Worm (Caenorhabditis elegans) whole organism, L2 larva: ENCODE data around the gene F57C12.6.

ENCODE experiments used
- blmp-1 ChIP-seq: sonication (generic microtip); optimal IDR thresholded peaks from 2 replicates; lab custom pipeline; 2017; ENCODE audit warnings: missing genetic modification characterization, mild to moderate bottlenecking, missing compliant biosample characterization, antibody characterized with exemption, moderate library complexity; ENCODE audit not compliant: insufficient read depth
- ceh-82 ChIP-seq: fragments of 150-350 bp; optimal IDR thresholded peaks from 2 replicates; lab custom pipeline; 2014; ENCODE audit warnings: missing biosample characterization, missing genetic modification characterization
- egl-27 ChIP-seq: sonication (generic microtip); optimal IDR thresholded peaks from 3 replicates; lab custom pipeline; 2017; ENCODE audit warnings: missing biosample characterization, missing genetic modification reagents, missing genetic modification characterization
- elt-1 ChIP-seq: fragments of 150-350 bp; optimal IDR thresholded peaks from 2 replicates; lab custom pipeline; 2014; ENCODE audit warnings: missing biosample characterization, missing genetic modification characterization
- fos-1 ChIP-seq: fragments of 150-350 bp; optimal IDR thresholded peaks from 2 replicates; lab custom pipeline; 2014; ENCODE audit warnings: missing biosample characterization, missing genetic modification characterization
- lin-39 ChIP-seq: fragments of 150-350 bp; optimal IDR thresholded peaks from 2 replicates; lab custom pipeline; 2014; ENCODE audit warnings: missing biosample characterization, missing genetic modification reagents, missing genetic modification characterization
- lsy-2 ChIP-seq, 2 experiments: fragments of 150-350 bp in 1 of 2; sonication (generic microtip) in 1 of 2; optimal IDR thresholded peaks; 2 replicates each; lab custom pipeline; 2014 to 2017; ENCODE audit warnings: missing biosample characterization in 2 of 2, missing genetic modification characterization in 2 of 2
- mab-5 ChIP-seq: fragments of 150-350 bp; optimal IDR thresholded peaks from 2 replicates; lab custom pipeline; 2014; ENCODE audit warnings: missing biosample characterization, missing genetic modification characterization
- mdl-1 ChIP-seq, 2 experiments: fragments of 150-350 bp in 1 of 2; sonication (generic microtip) in 1 of 2; optimal IDR thresholded peaks; 2 replicates each; lab custom pipeline; 2017; ENCODE audit warnings: missing biosample characterization in 2 of 2, missing genetic modification characterization in 2 of 2
- nhr-23 ChIP-seq: fragments of 150-350 bp; optimal IDR thresholded peaks from 2 replicates; lab custom pipeline; 2014; ENCODE audit warnings: missing biosample characterization, missing genetic modification reagents, missing genetic modification characterization
- peb-1 ChIP-seq: fragments of 150-350 bp; optimal IDR thresholded peaks from 2 replicates; lab custom pipeline; 2014; ENCODE audit warnings: missing biosample characterization, missing genetic modification characterization
- skn-1 ChIP-seq: sonication (generic microtip); optimal IDR thresholded peaks from 2 replicates; lab custom pipeline; 2017; ENCODE audit warnings: missing biosample characterization, missing genetic modification characterization
- unc-62 ChIP-seq: fragments of 150-350 bp; optimal IDR thresholded peaks from 2 replicates; lab custom pipeline; 2014; ENCODE audit warnings: missing biosample characterization, missing genetic modification reagents, missing genetic modification characterization
- ztf-4 ChIP-seq: fragments of 150-350 bp; optimal IDR thresholded peaks from 2 replicates; lab custom pipeline; 2014; ENCODE audit warnings: missing biosample characterization, missing genetic modification characterization

DNA sequence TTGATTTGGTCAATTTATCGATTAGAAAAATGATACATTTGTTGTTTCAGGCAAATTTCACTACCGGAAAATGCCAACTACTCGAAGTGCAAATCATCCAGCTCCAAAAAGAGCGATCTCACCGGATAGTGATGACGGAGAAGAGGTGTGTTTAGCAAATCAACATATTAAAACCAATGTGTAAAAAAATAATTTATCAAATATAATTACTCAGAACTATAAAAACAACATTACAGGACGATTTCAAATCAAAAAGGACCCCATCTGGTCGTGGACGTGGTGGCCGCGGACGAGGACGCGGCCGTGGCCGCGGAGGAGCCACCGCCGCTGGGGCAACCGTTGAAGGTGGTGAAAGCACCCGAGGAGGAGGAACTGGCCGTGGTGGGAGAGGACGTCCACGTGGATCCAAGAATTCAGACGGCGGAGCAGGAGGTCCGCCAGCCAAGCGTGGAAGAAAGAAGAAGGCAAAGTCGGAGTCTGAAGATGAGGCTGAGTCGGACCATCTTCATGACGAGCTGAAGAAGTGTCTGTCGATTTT lies 40.2 kb upstream of the F57C12.6 start, which contains the start of gene F13C5.2:
- TF ChIP-seq nhr-23 (tag; lab: Kevin White, UChicago) (no peak), egl-27 (tag; lab: Kevin White, UChicago) (no peak), ztf-4 (tag; lab: Kevin White, UChicago) (no peak), mab-5 (tag; lab: Kevin White, UChicago) (no peak), skn-1 (no peak), unc-62 (no peak), blmp-1 (tag; lab: Kevin White, UChicago) (no peak), elt-1 (tag; lab: Kevin White, UChicago) (no peak), ceh-82 (tag; lab: Kevin White, UChicago) (no peak), fos-1 (tag; lab: Kevin White, UChicago) (no peak), mdl-1 (tag; optimal IDR thresholded peaks at IDR 0.05; lab: Kevin White, UChicago) (no peak), lin-39 (no peak), lsy-2 (tag; optimal IDR thresholded peaks at IDR 0.05; lab: Kevin White, UChicago) (no peak), peb-1 (tag; lab: Kevin White, UChicago) (no peak)
